Worm (Caenorhabditis elegans): Measurements from ENCODE around the gene aat-3.

DNA sequence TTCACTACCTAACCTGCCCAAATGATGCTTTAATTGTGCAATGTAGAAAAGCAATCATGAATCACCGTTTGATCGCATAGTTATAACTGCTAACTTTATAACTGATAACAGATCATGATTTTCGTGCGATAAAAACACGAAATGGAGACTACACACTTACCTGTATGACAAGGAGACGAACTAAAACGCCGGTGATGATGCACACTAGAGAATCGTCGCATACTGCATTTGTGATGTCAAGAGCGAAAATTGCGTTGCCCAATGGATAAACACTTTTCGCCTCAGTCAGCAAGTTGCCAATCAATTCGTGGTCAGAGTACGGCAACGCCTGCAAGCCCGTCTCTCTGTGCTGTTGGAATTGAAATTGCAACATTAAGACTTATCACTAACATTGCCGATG lies 17.0 kb downstream of the aat-3 start:
- no peak for TF ChIP-seq ama-1 (optimal IDR thresholded peaks at IDR 0.05)
- TF ChIP-seq hnd-1 (tag; optimal IDR thresholded peaks at IDR 0.05) = no peak
- no peak for TF ChIP-seq ceh-13 (GFP tag; optimal IDR thresholded peaks at IDR 0.05)
- no peak for TF ChIP-seq scrt-1 (GFP tag; IDR thresholded peaks at IDR 0.05)
- no peak for TF ChIP-seq pes-1 (GFP tag; IDR thresholded peaks at IDR 0.05)
- no peak for TF ChIP-seq ets-7 (tag; optimal IDR thresholded peaks at IDR 0.05)
- TF ChIP-seq B0310.2 (tag; optimal IDR thresholded peaks at IDR 0.05) = no peak
- no peak for TF ChIP-seq flt-1 (GFP tag; IDR thresholded peaks at IDR 0.05)
- no peak for TF ChIP-seq F13C5.2 (tag; optimal IDR thresholded peaks at IDR 0.05)
- no peak for TF ChIP-seq ceh-36 (tag; optimal IDR thresholded peaks at IDR 0.05)
- no peak for TF ChIP-seq hmbx-1 (tag; optimal IDR thresholded peaks at IDR 0.05)
- no peak for TF ChIP-seq tbx-37 (GFP tag; conservative IDR thresholded peaks at IDR 0.05)
